Fruit fly (Drosophila melanogaster) whole organism, pupa: ENCODE measurements around the gene CG8289.

Experiments used
- CG14655 ChIP-seq: fragments of 200-800 bp; sonication (Bioruptor generic); optimal IDR thresholded peaks from 3 replicates; lab custom pipeline; 2017; ENCODE audit warnings: mild to moderate bottlenecking, missing biosample characterization, missing genetic modification reagents, missing genetic modification characterization
- CG32121 ChIP-seq: fragments of 200-800 bp; sonication (Bioruptor generic); IDR thresholded peaks from 2 replicates; pipeline ENCODE4 v1.3.6; 2022; ENCODE audit warnings: missing biosample characterization, missing genetic modification characterization

- TF ChIP-seq CG32121 (GFP tag; lab: Robert Waterston, UW) (no peak), CG14655 (GFP tag; lab: Kevin White, UChicago) (no peak)
Measured at dm6 chrX:17583706-17584105, 52.1 kb downstream of the CG8289 start.
